Worm (Caenorhabditis elegans): ENCODE measurements around the gene C27D8.4.
"Not testable (repeated sequence)": the region's sequence is repeated elsewhere in the genome, so short reads cannot be mapped to it uniquely, and the experiment has no call there.

The C27D8.4 gene

DNA sequence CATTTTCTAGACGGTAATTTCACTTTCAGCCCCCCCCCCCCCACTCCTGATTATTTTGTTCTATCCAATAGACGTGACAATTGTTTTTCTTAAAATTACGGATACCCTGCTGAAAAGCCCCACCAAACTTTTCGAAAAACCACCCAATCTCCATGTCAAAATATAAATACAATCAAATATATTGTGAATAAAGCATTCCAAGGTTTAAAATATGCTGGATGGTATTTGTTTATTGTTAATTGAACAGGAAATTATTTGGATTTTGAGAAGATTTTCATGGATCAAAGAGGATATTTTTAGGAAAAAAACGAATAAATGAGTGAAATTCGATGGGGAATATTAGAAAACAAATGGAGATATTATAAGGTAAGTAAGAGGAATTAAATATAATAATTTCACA is at the start of gene C27D8.4:
C27D8.4 (plus strand) TSS at position 301 of the 400 bp plus-strand sequence.
- TF ChIP-seq unc-62 (GFP tag; optimal IDR thresholded peaks at IDR 0.05): no peak

DNA sequence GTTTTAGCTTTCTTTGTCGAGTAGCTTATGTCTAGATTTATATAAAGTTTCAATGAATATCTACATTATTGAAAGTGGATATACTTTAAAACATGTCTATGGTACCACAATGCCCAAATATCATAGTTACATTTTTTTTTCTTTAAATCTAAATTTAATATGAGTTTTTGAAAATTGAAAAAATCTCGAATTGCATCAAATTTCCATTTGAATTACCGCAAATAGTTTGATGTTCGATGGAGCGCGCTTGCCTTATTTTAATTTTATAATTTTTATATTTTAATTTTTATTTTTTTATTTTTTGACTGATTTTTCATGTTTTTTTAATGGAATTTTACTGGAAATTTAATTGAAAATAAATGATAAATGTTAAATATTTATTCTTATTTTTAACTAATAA is 29.2 kb upstream of the C27D8.4 start, which contains the start of gene T23B5.4:
T23B5.4 (plus strand) TSS at position 301 of the 400 bp plus-strand sequence.
- TF ChIP-seq unc-62 (GFP tag; optimal IDR thresholded peaks at IDR 0.05): no peak

DNA sequence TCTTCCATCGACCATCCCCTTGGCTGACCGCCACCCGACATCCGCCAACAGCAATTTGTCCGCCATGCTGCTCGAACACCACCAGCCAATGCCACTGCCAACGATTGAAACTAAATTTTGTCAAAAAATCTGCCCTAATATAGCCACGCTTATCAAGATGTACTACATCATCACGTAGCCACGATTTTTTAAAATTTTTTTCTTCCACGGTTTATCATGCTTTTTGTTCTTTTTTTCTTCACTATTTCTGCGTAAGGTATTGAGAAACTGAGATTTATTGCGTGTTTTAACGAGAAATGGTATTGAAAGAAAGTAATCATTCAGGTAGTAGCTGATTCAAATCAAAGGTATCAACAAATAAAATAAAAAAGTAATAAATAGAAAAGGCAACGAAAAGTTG is 26.8 kb upstream of the C27D8.4 start, which contains the start of gene T23B5.6:
T23B5.6 (minus strand) TSS at position 101 of the 400 bp plus-strand sequence.
- not testable (repeated sequence) for TF ChIP-seq unc-62 (GFP tag; optimal IDR thresholded peaks at IDR 0.05)

DNA sequence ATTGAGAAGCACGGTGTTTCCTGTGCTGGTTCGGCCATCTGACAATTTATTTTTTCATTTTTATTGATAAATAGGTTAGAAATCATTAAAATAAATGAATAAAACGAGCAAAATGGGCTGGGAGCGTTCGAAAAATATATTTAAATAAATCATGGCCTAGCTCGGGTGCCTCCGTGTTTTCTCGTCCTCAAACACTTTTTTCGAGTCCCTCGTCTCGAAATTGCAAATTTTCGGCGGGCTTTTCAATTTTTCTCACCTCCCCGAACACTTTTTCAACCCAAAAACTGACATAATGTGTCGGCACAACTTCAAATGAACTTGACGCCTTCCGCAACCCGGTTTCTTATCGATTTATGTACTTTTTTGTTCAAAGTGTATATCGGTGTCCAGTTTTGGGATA is 19.6 kb upstream of the C27D8.4 start, which contains the start of gene prmt-9:
prmt-9 (minus strand) TSS at position 38 of the 400 bp plus-strand sequence.
- no peak for TF ChIP-seq unc-62 (GFP tag; optimal IDR thresholded peaks at IDR 0.05)

DNA sequence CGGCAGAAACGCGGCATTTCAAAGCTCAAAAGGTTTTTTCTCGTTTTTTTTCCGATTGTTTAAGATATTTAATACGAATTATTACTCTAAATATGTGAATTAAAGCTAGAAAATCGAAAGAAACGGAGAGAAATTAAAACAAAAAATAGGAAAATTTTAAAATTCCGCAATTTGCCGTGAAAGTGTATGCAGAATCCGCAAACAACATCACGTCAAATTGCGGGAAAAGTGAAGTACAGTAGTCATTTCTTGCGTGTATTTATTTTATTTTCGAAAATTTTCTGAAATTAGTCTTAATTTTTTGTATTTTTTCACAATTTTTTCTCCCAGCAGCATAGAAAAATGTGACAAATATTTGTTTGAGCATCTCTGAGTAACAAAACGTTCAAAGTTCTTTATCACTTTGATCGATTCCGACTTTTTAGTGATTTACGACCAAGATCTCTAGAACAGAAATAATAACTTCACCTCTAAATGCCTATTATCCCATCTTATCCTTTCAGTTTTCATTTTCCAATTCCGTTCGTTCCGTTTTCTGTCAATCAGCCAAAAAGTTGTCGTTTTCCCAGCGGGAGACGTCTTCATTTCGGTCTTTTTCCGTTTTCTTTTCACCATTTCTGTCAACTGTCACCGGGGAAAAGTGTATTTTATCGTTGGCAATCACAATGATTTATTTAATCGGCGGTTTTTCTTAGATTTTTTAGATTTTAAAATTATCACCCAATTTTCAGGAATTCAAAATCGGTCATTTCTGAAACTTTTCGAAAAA is 18.9 kb upstream of the C27D8.4 start:
- no peak for TF ChIP-seq unc-62 (GFP tag; optimal IDR thresholded peaks at IDR 0.05)

DNA sequence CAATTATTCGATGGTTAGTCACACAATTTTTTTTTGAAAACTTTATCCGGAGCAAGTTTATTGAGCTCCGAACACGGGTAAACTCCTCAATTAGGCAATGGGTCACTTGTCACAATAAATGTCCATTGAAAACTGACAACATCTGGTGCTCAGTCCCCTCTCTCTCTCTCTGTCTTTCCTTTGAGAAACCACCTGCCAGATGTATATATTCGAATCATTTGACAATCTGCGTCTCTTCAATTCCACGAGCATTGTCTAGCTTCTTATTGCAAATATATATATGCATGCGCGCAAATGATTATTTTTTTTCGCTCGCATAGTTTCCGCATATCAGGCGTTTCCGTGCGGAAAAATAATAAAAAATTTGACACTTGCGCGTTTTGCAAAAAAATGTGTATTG is 18.1 kb upstream of the C27D8.4 start:
- TF ChIP-seq unc-62 (GFP tag; optimal IDR thresholded peaks at IDR 0.05): no peak

DNA sequence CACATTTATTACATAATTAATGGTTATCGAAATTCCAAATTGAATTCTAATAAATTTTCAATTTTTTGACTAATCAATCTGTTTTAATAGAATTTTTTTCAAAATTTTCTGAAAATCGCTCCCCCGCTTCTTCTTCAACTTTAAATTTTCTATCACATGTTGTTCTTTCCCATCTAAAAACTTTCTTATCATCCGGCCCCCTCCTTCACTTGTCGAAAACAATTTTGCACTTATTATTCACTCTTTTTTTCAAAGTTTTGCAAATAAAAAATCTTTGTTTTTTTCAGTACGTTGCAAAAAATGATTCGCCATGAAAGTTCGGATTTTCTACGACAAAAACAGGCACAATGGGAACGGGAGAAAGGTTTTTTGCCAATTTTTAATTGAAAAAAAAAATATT is 15.5 kb upstream of the C27D8.4 start, which contains the start of gene T23B5.3:
T23B5.3 (plus strand) TSS at position 301 of the 400 bp plus-strand sequence.
- no peak for TF ChIP-seq unc-62 (GFP tag; optimal IDR thresholded peaks at IDR 0.05)

DNA sequence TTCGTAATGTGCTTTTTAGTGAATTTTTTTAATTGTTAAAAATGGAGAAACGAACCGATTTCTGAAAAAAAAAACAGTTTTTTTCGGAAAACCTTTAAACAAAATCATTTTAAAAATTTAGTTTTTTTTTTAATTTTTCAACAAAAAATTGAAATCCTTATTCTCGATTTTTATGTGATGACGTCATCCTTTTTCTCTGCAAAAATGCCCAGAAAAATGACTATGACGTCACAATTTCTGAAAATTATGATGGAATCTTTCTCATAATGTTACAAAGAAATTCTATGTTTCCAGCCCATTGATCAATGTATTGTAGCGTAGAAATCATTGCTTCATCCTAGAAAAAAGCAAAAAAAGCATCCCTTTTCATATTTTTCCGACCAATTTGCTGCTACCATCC is 14.6 kb upstream of the C27D8.4 start:
- TF ChIP-seq unc-62 (GFP tag; optimal IDR thresholded peaks at IDR 0.05): no peak

DNA sequence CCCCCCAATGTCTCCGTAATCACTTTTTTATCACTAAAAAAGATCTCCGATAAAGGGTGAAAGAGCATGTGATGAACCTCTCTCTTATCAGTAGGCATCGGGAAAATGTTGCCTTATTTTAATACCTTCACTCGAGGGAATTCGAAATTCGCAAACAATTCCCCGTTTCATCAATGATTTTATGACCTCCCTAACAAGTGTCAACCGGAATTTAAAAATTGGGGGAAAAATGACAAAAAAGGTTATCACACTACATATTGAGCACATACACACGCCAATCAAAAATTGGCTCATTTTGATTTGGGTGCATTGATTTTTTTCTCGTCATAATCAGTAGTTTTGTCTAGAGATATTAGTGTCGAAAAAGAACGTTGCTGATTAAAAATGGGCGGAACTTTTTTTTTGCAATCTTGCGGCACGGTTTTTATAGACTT is 14.2 kb upstream of the C27D8.4 start:
- no peak for TF ChIP-seq unc-62 (GFP tag; optimal IDR thresholded peaks at IDR 0.05)

DNA sequence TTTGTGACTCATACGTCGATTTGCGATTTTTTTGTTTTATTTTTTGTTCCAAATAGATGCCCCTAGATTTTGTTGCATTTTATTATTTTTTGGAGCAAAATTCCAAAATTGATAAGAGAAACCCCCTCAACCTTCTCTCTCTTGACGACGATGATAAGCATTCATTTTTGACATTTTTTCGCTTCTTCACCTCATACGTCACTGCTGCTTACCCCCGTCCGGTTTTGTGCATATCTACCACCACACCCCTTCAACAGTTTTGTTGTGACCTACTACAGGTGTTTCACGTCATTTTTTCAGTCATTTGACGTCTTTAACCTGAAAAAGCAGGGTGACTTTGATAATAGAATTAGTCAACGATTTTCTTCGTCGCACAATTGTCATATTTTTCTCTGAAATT is 5.0 kb upstream of the C27D8.4 start:
- TF ChIP-seq unc-62 (GFP tag; optimal IDR thresholded peaks at IDR 0.05): no peak

DNA sequence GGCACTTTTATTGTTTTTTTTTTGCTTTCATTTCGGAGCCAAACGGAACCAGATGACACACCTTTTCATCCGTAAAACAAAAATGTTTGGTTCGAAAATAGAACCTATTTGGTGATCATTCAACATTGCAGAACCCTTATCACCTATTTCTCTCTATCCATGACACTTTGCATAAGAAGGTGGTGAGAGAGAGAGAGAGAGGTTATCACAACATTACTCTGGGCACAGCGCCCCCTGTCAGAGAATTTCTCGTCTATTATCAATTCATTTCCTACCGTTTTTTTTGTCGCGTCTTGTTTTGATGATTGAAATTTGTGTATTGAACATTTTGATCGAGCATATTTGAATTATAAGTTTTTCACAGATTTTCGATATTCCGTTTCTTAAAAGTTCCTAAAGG is 3.7 kb upstream of the C27D8.4 start:
- no peak for TF ChIP-seq unc-62 (GFP tag; optimal IDR thresholded peaks at IDR 0.05)

DNA sequence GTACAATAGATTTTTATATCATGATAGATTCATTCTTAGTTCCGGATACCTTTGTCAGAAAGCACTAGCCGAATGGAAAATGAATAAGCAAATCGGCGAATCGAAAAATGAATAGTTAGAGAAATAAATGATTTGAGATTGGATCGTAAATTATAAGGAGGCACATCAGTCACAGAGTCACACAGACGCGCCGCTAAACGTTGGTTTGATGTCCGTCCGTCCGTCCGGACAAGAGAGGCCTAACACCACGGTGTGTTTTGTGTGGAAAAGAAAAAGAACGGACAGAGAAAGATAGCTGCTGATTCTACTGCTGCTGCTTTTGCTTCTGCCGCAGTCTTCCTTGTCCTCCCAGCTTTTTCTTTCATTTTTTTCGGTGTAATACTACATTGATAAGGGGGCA is 3.0 kb upstream of the C27D8.4 start:
- TF ChIP-seq unc-62 (GFP tag; optimal IDR thresholded peaks at IDR 0.05): no peak

DNA sequence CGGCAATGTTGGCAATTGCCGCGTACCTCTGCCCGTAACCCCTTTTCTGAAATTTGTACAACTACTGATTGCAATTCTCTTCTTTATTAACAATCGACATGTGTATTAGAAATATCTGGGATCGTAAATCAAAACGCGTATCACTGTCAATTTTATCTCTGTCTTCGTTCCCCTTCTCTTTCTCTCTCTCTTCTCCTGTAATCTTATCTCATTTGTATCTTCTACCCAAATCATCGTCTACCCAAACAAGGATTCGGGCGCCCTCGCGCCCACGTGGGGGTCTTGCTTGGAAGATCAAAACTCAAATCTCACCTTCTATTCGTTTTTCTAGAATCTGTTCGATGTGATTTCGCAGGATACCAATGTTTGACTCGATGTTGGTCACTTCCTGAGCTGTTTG is 7.1 kb downstream of the C27D8.4 start, which contains the start of gene C27D8.2:
C27D8.2 (plus strand) TSS at position 222 of the 400 bp plus-strand sequence.
- no peak for TF ChIP-seq unc-62 (GFP tag; optimal IDR thresholded peaks at IDR 0.05)

DNA sequence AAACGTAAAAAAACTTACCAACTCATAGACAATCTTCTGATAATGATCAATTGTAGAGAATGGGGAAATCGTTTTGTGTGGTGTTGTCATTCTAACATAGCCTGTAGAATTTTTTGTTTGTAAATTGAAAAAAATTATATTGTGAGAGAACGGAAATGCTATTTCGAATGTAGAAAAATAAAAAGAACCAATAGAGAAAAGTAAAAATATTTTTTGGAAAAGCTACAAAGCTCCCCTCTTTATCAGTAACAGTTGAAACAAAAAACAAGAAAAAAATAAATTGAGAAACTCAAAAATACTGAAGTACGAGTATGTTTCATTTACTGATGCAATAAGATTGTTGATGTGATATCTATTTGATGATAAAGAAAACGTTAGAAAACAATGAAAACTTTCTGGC is 7.7 kb downstream of the C27D8.4 start, which contains the start of gene C27D8.3:
C27D8.3 (minus strand) TSS at position 101 of the 400 bp plus-strand sequence.
- no peak for TF ChIP-seq unc-62 (GFP tag; optimal IDR thresholded peaks at IDR 0.05)

DNA sequence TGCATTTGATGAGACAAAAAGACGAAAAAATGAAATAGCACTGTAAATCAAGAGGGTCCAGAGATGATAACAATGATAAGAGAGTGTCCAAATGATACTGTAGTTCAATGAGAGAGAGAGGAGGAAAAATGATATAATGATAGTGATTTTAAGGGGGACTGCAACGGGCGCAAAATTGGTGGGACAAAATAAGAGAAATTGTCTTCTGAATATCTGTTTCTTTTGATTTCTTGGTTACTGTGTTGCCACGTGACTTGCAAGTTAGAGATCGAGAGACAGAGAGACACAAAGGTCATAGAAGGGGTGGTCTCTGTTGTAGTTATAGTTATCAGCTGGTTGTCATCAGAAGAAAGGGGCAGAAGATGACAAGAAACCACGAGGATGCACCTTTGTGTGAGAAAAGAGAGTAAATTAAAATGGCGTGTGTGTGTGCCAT is 12.1 kb downstream of the C27D8.4 start:
- no peak for TF ChIP-seq unc-62 (GFP tag; optimal IDR thresholded peaks at IDR 0.05)

DNA sequence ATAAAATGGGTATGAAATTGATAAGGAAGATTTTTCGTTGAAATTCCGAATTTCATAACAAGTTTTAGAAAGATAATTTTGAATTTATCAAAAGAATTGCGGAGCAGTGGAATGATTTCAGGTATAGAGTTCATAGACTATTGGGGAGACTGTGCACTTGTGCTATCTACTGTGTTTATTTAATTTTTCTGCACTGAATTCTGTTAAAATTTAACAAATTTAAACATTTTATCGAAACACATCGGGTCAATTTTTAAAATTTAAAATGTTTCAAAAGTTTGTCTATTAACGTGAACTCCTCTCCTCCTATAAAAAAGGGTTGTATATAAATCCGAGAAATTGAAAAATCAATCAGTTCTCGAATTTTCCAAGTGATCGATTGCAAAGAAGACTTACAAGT is 13.6 kb downstream of the C27D8.4 start, which contains the start of gene C27D8.1:
C27D8.1 (plus strand) TSS at position 301 of the 400 bp plus-strand sequence.
- TF ChIP-seq unc-62 (GFP tag; optimal IDR thresholded peaks at IDR 0.05): no peak

DNA sequence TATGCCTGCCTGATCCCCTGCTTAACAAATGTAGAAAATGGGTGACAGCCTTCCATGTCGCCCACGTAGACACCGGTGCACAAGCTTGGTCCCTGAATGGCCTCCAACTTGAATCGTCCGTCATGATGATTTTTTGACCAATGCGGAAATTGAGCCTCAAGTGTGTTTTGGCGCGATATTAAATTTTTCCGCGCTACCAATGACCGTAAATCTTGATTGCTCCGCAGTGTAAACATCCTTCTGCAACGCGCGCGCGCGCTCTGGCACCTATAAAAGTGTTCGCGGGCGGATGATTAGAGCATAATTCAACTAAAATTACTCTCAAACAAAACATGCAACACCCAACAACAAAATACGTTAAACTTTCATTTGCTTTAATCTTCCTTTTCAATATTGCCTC is 15.8 kb downstream of the C27D8.4 start, which contains the start of gene idpp-7:
idpp-7 (plus strand) TSS at position 301 of the 400 bp plus-strand sequence.
- no peak for TF ChIP-seq unc-62 (GFP tag; optimal IDR thresholded peaks at IDR 0.05)

Data from whole organism, dauer.